Fruit fly (Drosophila melanogaster) whole organism, embryonic: Measurements from ENCODE around the gene kek6.
A peak's percentile ranks its signal among the peaks of the same experiment; 100 is the strongest.

Experiments
- ATbp ChIP-seq: fragments of 200-800 bp; sonication (Bioruptor generic); optimal IDR thresholded peaks from 2 replicates; lab custom pipeline; 2017; ENCODE audit warnings: missing biosample characterization, mild to moderate bottlenecking, missing genetic modification characterization, missing genetic modification reagents
- Abd-B ChIP-seq: fragments of 200-800 bp; sonication (Bioruptor generic); optimal IDR thresholded peaks from 2 replicates; lab custom pipeline; 2018; ENCODE audit warnings: missing biosample characterization, mild to moderate bottlenecking, missing genetic modification characterization, moderate library complexity
- Aef1 ChIP-seq: fragments of 200-800 bp; sonication (Bioruptor generic); IDR thresholded peaks from 3 replicates; pipeline ENCODE4 v1.3.6; 2022; ENCODE audit warnings: missing biosample characterization, missing genetic modification characterization
- Bdp1 ChIP-seq: fragments of 200-800 bp; sonication (Bioruptor generic); optimal IDR thresholded peaks from 3 replicates; lab custom pipeline; 2016; ENCODE audit warnings: missing biosample characterization, missing genetic modification characterization
- CG10267 ChIP-seq: fragments of 200-800 bp; sonication (Bioruptor generic); optimal IDR thresholded peaks from 2 replicates; lab custom pipeline; 2018; ENCODE audit warnings: missing biosample characterization, mild to moderate bottlenecking, missing genetic modification characterization, moderate library complexity
- CG10543 ChIP-seq: fragments of 200-800 bp; sonication (Bioruptor generic); optimal IDR thresholded peaks from 3 replicates; lab custom pipeline; 2017; ENCODE audit warnings: missing biosample characterization, mild to moderate bottlenecking, missing genetic modification characterization, moderate library complexity
- CG11560 ChIP-seq: fragments of 200-800 bp; sonication (Bioruptor generic); IDR thresholded peaks from 3 replicates; pipeline ENCODE4 v1.3.6; 2022; ENCODE audit warnings: missing biosample characterization, missing genetic modification characterization
- CG15479 ChIP-seq: fragments of 200-800 bp; sonication (Bioruptor generic); optimal IDR thresholded peaks from 3 replicates; lab custom pipeline; 2019; ENCODE audit warnings: missing biosample characterization, mild to moderate bottlenecking, missing genetic modification characterization, moderate library complexity
- CG15601 ChIP-seq: fragments of 200-800 bp; sonication (Bioruptor generic); optimal IDR thresholded peaks from 3 replicates; lab custom pipeline; 2019; ENCODE audit warnings: missing biosample characterization, mild to moderate bottlenecking, missing genetic modification characterization, moderate library complexity
- CG1602 ChIP-seq: fragments of 200-800 bp; sonication (Bioruptor generic); optimal IDR thresholded peaks from 3 replicates; lab custom pipeline; 2016; ENCODE audit warnings: missing biosample characterization, missing genetic modification characterization
- CG17829 ChIP-seq: fragments of 200-800 bp; optimal IDR thresholded peaks from 2 replicates; lab custom pipeline; 2019; ENCODE audit warnings: missing biosample characterization, mild to moderate bottlenecking, missing genetic modification characterization, moderate library complexity
- CG2202 ChIP-seq: fragments of 200-800 bp; sonication (Bioruptor generic); optimal IDR thresholded peaks from 2 replicates; lab custom pipeline; 2018; ENCODE audit warnings: missing biosample characterization, mild to moderate bottlenecking, missing genetic modification characterization
- CG2678 ChIP-seq: fragments of 200-800 bp; sonication (Bioruptor generic); optimal IDR thresholded peaks from 3 replicates; lab custom pipeline; 2019; ENCODE audit warnings: missing biosample characterization, mild to moderate bottlenecking, missing genetic modification characterization, moderate library complexity
- CG31365 ChIP-seq: fragments of 200-800 bp; sonication (Bioruptor generic); optimal IDR thresholded peaks from 2 replicates; lab custom pipeline; 2018; ENCODE audit warnings: missing biosample characterization, mild to moderate bottlenecking, missing genetic modification characterization
- CG32772 ChIP-seq: fragments of 200-800 bp; sonication (Bioruptor generic); IDR thresholded peaks from 2 replicates; pipeline ENCODE4 v1.3.6; 2022; ENCODE audit warnings: missing biosample characterization, missing genetic modification characterization
- CG6765 ChIP-seq: fragments of 200-800 bp; sonication (Bioruptor generic); optimal IDR thresholded peaks from 3 replicates; lab custom pipeline; 2017; ENCODE audit warnings: missing biosample characterization, mild to moderate bottlenecking, missing genetic modification characterization
- CG8924 ChIP-seq: fragments of 200-800 bp; optimal IDR thresholded peaks from 3 replicates; lab custom pipeline; 2019; ENCODE audit warnings: missing biosample characterization, mild to moderate bottlenecking, missing genetic modification characterization, moderate library complexity
- CG9437 ChIP-seq: fragments of 200-800 bp; sonication (Bioruptor generic); optimal IDR thresholded peaks from 2 replicates; lab custom pipeline; 2018; ENCODE audit warnings: missing biosample characterization, mild to moderate bottlenecking, missing genetic modification characterization
- CrebB ChIP-seq: fragments of 200-800 bp; sonication (Bioruptor generic); optimal IDR thresholded peaks from 3 replicates; lab custom pipeline; 2018; ENCODE audit warnings: missing biosample characterization, mild to moderate bottlenecking, missing genetic modification characterization
- Ets65A ChIP-seq: fragments of 200-800 bp; sonication (Bioruptor generic); peaks from one replicate; lab custom pipeline; 2016; ENCODE audit warnings: missing biosample characterization, missing genetic modification characterization
- Ets97D ChIP-seq: fragments of 200-800 bp; sonication (Bioruptor generic); optimal IDR thresholded peaks from 3 replicates; lab custom pipeline; 2016; ENCODE audit warnings: missing biosample characterization, missing genetic modification characterization
- Fer2 ChIP-seq: fragments of 200-800 bp; sonication (Bioruptor generic); optimal IDR thresholded peaks from 2 replicates; lab custom pipeline; 2018; ENCODE audit warnings: missing biosample characterization, mild to moderate bottlenecking, missing genetic modification characterization, moderate library complexity
- HLH4C ChIP-seq: fragments of 200-800 bp; sonication (Bioruptor generic); IDR thresholded peaks from 3 replicates; pipeline ENCODE4 v1.3.6; 2022; ENCODE audit warnings: missing biosample characterization, missing genetic modification characterization; ENCODE audit not compliant: partially characterized antibody
- Hmx ChIP-seq: fragments of 200-800 bp; sonication (Bioruptor generic); optimal IDR thresholded peaks from 2 replicates; lab custom pipeline; 2016; ENCODE audit warnings: missing biosample characterization, missing genetic modification characterization
- MTF-1 ChIP-seq: fragments of 200-800 bp; sonication (Bioruptor generic); optimal IDR thresholded peaks from 2 replicates; lab custom pipeline; 2018; ENCODE audit warnings: missing biosample characterization, mild to moderate bottlenecking, missing genetic modification characterization, borderline replicate concordance
- Mrtf ChIP-seq: fragments of 200-800 bp; sonication (Bioruptor generic); IDR thresholded peaks from 3 replicates; pipeline ENCODE4 v1.3.6; 2022; ENCODE audit warnings: missing biosample characterization, missing genetic modification characterization
- Myb ChIP-seq: fragments of 200-800 bp; sonication (Bioruptor generic); optimal IDR thresholded peaks from 2 replicates; lab custom pipeline; 2016; ENCODE audit warnings: missing biosample characterization, missing genetic modification characterization
- Nf-YA ChIP-seq: fragments of 200-800 bp; sonication (Bioruptor generic); IDR thresholded peaks from 2 replicates; pipeline ENCODE4 v1.3.6; 2022; ENCODE audit warnings: missing biosample characterization, missing genetic modification characterization
- Ravus ChIP-seq: fragments of 200-800 bp; sonication (Bioruptor generic); IDR thresholded peaks from 2 replicates; pipeline ENCODE4 v1.3.6; 2022; ENCODE audit warnings: missing biosample characterization, missing genetic modification characterization
- Sox100B ChIP-seq: fragments of 200-800 bp; sonication (Bioruptor generic); optimal IDR thresholded peaks from 3 replicates; lab custom pipeline; 2018; ENCODE audit warnings: missing biosample characterization, mild to moderate bottlenecking, missing genetic modification characterization
- Usf ChIP-seq: fragments of 200-800 bp; sonication (Bioruptor generic); optimal IDR thresholded peaks from 2 replicates; lab custom pipeline; 2017; ENCODE audit warnings: missing genotype, missing biosample characterization, missing genetic modification characterization
- ab ChIP-seq: fragments of 200-800 bp; sonication (Bioruptor generic); optimal IDR thresholded peaks from 2 replicates; lab custom pipeline; 2016; ENCODE audit warnings: missing biosample characterization, missing genetic modification characterization
- aop ChIP-seq: fragments of 200-800 bp; sonication (Bioruptor generic); IDR thresholded peaks from 2 replicates; pipeline ENCODE4 v1.3.6; 2022; ENCODE audit warnings: missing biosample characterization, missing genetic modification characterization
- bbx ChIP-seq: fragments of 200-800 bp; sonication (Bioruptor generic); IDR thresholded peaks from 2 replicates; pipeline ENCODE4 v1.3.6; 2022; ENCODE audit warnings: missing biosample characterization, missing genetic modification characterization; ENCODE audit not compliant: partially characterized antibody
- dan ChIP-seq: fragments of 200-800 bp; sonication (Bioruptor generic); IDR thresholded peaks from 2 replicates; pipeline ENCODE4 v1.3.6; 2022; ENCODE audit warnings: missing biosample characterization, missing genetic modification characterization
- dm ChIP-seq: fragments of 200-800 bp; sonication (Bioruptor generic); optimal IDR thresholded peaks from 3 replicates; lab custom pipeline; 2016; ENCODE audit warnings: missing biosample characterization, missing genetic modification characterization
- en ChIP-seq: fragments of 200-800 bp; sonication (Bioruptor generic); optimal IDR thresholded peaks from 2 replicates; lab custom pipeline; 2016; ENCODE audit warnings: missing biosample characterization, missing genetic modification characterization
- fru ChIP-seq: fragments of >200 bp; optimal IDR thresholded peaks from 2 replicates; lab custom pipeline; 2017
- gfzf ChIP-seq: fragments of 200-800 bp; sonication (Bioruptor generic); optimal IDR thresholded peaks from 2 replicates; lab custom pipeline; 2016; ENCODE audit warnings: missing biosample characterization, mild to moderate bottlenecking, missing genetic modification characterization, moderate library complexity
- inv ChIP-seq: fragments of 200-800 bp; sonication (Bioruptor generic); IDR thresholded peaks from 2 replicates; pipeline ENCODE4 v1.3.6; 2022; ENCODE audit warnings: missing biosample characterization, missing genetic modification characterization; ENCODE audit not compliant: partially characterized antibody
- jing ChIP-seq: fragments of 200-800 bp; sonication (Bioruptor generic); optimal IDR thresholded peaks from 2 replicates; lab custom pipeline; 2018; ENCODE audit warnings: missing biosample characterization, mild to moderate bottlenecking, missing genetic modification characterization
- klu ChIP-seq: fragments of 200-800 bp; sonication (Bioruptor generic); IDR thresholded peaks from 2 replicates; pipeline ENCODE4 v1.3.6; 2022; ENCODE audit warnings: missing biosample characterization, missing genetic modification characterization
- lab ChIP-seq: fragments of 200-800 bp; sonication (Bioruptor generic); optimal IDR thresholded peaks from 3 replicates; lab custom pipeline; 2017; ENCODE audit warnings: missing biosample characterization, missing genetic modification characterization, mild to moderate bottlenecking, moderate library complexity, missing genetic modification reagents
- lmd ChIP-seq: fragments of 200-800 bp; sonication (Bioruptor generic); IDR thresholded peaks from 2 replicates; pipeline ENCODE4 v1.3.6; 2022; ENCODE audit warnings: missing biosample characterization, missing genetic modification characterization
- nau ChIP-seq: fragments of 200-800 bp; sonication (Bioruptor generic); optimal IDR thresholded peaks from 3 replicates; lab custom pipeline; 2017; ENCODE audit warnings: missing biosample characterization, mild to moderate bottlenecking, missing genetic modification characterization, missing genetic modification reagents
- pita ChIP-seq: fragments of 200-800 bp; sonication (Bioruptor generic); optimal IDR thresholded peaks from 2 replicates; lab custom pipeline; 2017; ENCODE audit warnings: missing biosample characterization, mild to moderate bottlenecking, missing genetic modification characterization
- repo ChIP-seq: fragments of 200-800 bp; sonication (Bioruptor generic); optimal IDR thresholded peaks from 2 replicates; lab custom pipeline; 2016; ENCODE audit warnings: missing biosample characterization, missing genetic modification characterization
- sens-2 ChIP-seq: fragments of 200-800 bp; sonication (Bioruptor generic); IDR thresholded peaks from 2 replicates; pipeline ENCODE4 v1.3.6; 2022; ENCODE audit warnings: missing biosample characterization, missing genetic modification characterization
- sim ChIP-seq: fragments of 200-800 bp; sonication (Bioruptor generic); IDR thresholded peaks from 2 replicates; pipeline ENCODE4 v1.3.6; 2022; ENCODE audit warnings: missing biosample characterization, missing genetic modification characterization
- wek ChIP-seq: fragments of 200-800 bp; sonication (Bioruptor generic); optimal IDR thresholded peaks from 3 replicates; lab custom pipeline; 2018; ENCODE audit warnings: missing biosample characterization, mild to moderate bottlenecking, missing genetic modification characterization, moderate library complexity

kek6 gene

DNA sequence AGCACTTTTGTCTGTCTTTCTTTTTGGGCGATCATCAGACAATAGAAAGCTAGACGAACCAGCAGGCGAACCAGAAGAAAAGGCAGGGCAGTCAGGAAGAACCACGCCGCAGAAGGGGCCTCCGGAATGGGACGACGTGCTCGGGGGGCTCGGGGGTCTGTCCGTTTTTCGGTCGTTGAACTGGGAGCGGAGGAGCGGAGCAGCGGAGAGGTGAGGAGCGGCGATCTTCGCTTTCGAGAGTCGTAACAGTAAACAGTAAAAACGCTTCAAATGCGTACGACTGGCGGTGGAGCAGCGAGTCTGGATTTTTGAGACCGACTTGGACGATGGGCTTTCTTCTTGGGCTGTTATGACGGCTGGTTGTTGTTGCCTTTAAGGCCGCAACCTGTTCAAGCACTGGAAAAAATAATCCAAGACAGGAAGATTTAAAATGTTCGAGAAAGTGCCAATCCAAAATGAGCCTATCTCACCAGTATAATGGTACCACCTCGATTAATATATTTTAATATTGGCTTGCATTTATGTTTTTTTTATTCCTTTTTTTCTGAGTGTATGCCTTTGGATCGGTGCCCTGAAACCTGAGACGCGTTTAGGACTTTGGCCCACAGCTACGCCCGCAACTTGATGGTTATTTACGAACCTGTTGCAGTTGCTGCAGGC lies 64.9 kb downstream of the kek6 start (continued):
- TF ChIP-seq Usf (GFP tag; lab: Kevin White, UChicago) (peak; percentile 85), CG10267 (tag; lab: Kevin White, UChicago) (peak; percentile 87), Myb (GFP tag; lab: Kevin White, UChicago) (peak; percentile 26), Fer2 (peak; percentile 17), bbx (GFP tag; lab: Robert Waterston, UW) (no peak), Bdp1 (GFP tag; lab: Kevin White, UChicago) (peak; percentile 76), CG32772 (peak; percentile 88), repo (GFP tag; lab: Kevin White, UChicago) (peak; percentile 75), sens-2 (GFP tag; lab: Robert Waterston, UW) (peak; percentile 93), CG10543 (GFP tag; lab: Kevin White, UChicago) (peak; percentile 40), inv (no peak), CG2678 (tag; lab: Kevin White, UChicago) (peak; percentile 88), MTF-1 (GFP tag; lab: Kevin White, UChicago) (peak; percentile 85), Aef1 (GFP tag; lab: Robert Waterston, UW) (peak; percentile 53; the same call in 2 of the 3 replicates), CG2202 (tag; lab: Kevin White, UChicago) (peak; percentile 94), CG31365 (peak; percentile 62), HLH4C (GFP tag; lab: Robert Waterston, UW) (no peak), CG8924 (tag; lab: Kevin White, UChicago) (peak; percentile 87), Sox100B (GFP tag; lab: Kevin White, UChicago) (peak; percentile 82), pita (GFP tag; lab: Kevin White, UChicago) (no peak), jing (GFP tag; lab: Kevin White, UChicago) (peak; percentile 84), dm (GFP tag; lab: Kevin White, UChicago) (peak; percentile 67), CG17829 (tag; lab: Kevin White, UChicago) (peak; percentile 94), CG9437 (GFP tag; lab: Kevin White, UChicago) (peak; percentile 70), fru (lab: Kevin White, UChicago) (no peak), Ravus (GFP tag; lab: Robert Waterston, UW) (peak; percentile 6; the same call in 1 of the 2 replicates), CG15479 (GFP tag; lab: Kevin White, UChicago) (no peak), CrebB (tag; lab: Kevin White, UChicago) (peak; percentile 67), nau (GFP tag; lab: Kevin White, UChicago) (peak; percentile 66), klu (GFP tag; lab: Robert Waterston, UW) (0 out of 2 replicates have a peak, but pooled peaks have one; percentile 14), ab (GFP tag; lab: Kevin White, UChicago) (peak; percentile 64), CG1602 (GFP tag; lab: Kevin White, UChicago) (peak; percentile 90), sim (GFP tag; lab: Robert Waterston, UW) (peak; percentile 82; the same call in 1 of the 2 replicates), en (GFP tag; lab: Kevin White, UChicago) (peak; percentile 83), aop (GFP tag; lab: Robert Waterston, UW) (peak; percentile 68; the same call in 1 of the 2 replicates), Ets65A (GFP tag; lab: Kevin White, UChicago) (peak; percentile 97), Mrtf (GFP tag; lab: Robert Waterston, UW) (peak; percentile 44; the same call in 1 of the 3 replicates), lmd (GFP tag; lab: Robert Waterston, UW) (peak; percentile 66), wek (peak; percentile 74), Abd-B (GFP tag; lab: Kevin White, UChicago) (peak; percentile 80), CG11560 (tag; lab: Robert Waterston, UW) (no peak), lab (peak; percentile 65), Nf-YA (GFP tag; lab: Robert Waterston, UW) (peak; percentile 82), Hmx (GFP tag; lab: Kevin White, UChicago) (peak; percentile 52), dan (GFP tag; lab: Robert Waterston, UW) (peak; percentile 61), CG15601 (tag; lab: Kevin White, UChicago) (peak; percentile 95), CG6765 (GFP tag; lab: Kevin White, UChicago) (no peak), ATbp (GFP tag; lab: Kevin White, UChicago) (peak; percentile 91), gfzf (GFP tag; lab: Kevin White, UChicago) (no peak), Ets97D (peak; percentile 54)
